Fruit fly (Drosophila melanogaster) whole organism, embryonic: Measurements from ENCODE around the gene CG17839.

ENCODE experiments used
- CG12744 ChIP-seq: fragments of 200-800 bp; sonication (Bioruptor generic); optimal IDR thresholded peaks from 2 replicates; lab custom pipeline; 2016; ENCODE audit warnings: missing biosample characterization, missing genetic modification characterization
- CG13287 ChIP-seq: fragments of 200-800 bp; sonication (Bioruptor generic); IDR thresholded peaks from 2 replicates; pipeline ENCODE4 v1.3.6; 2022; ENCODE audit warnings: missing biosample characterization, missing genetic modification characterization; ENCODE audit not compliant: partially characterized antibody
- CG15011 ChIP-seq: fragments of 200-800 bp; sonication (Bioruptor generic); optimal IDR thresholded peaks from 3 replicates; lab custom pipeline; 2018; ENCODE audit warnings: missing biosample characterization, mild to moderate bottlenecking, missing genetic modification characterization
- CG17385 ChIP-seq: fragments of 200-800 bp; sonication (Bioruptor generic); optimal IDR thresholded peaks from 3 replicates; lab custom pipeline; 2018; ENCODE audit warnings: missing biosample characterization, mild to moderate bottlenecking, missing genetic modification characterization
- CG17829 ChIP-seq: fragments of 200-800 bp; optimal IDR thresholded peaks from 2 replicates; lab custom pipeline; 2019; ENCODE audit warnings: missing biosample characterization, mild to moderate bottlenecking, missing genetic modification characterization, moderate library complexity
- CG2678 ChIP-seq: fragments of 200-800 bp; sonication (Bioruptor generic); optimal IDR thresholded peaks from 3 replicates; lab custom pipeline; 2019; ENCODE audit warnings: missing biosample characterization, mild to moderate bottlenecking, missing genetic modification characterization, moderate library complexity
- CG2875 ChIP-seq: fragments of 200-800 bp; sonication (Bioruptor generic); optimal IDR thresholded peaks from 2 replicates; lab custom pipeline; 2017; ENCODE audit warnings: missing biosample characterization, mild to moderate bottlenecking, missing genetic modification characterization, missing genetic modification reagents
- CG3065 ChIP-seq: fragments of 200-800 bp; sonication (Bioruptor generic); optimal IDR thresholded peaks from 2 replicates; lab custom pipeline; 2016; ENCODE audit warnings: missing biosample characterization, missing genetic modification characterization
- CG6683 ChIP-seq: fragments of 200-800 bp; sonication (Bioruptor generic); optimal IDR thresholded peaks from 2 replicates; lab custom pipeline; 2017; ENCODE audit warnings: missing biosample characterization, mild to moderate bottlenecking, missing genetic modification characterization, missing genetic modification reagents
- CG6854 ChIP-seq: fragments of 200-800 bp; sonication (Bioruptor generic); optimal IDR thresholded peaks from 3 replicates; lab custom pipeline; 2017; ENCODE audit warnings: missing biosample characterization, mild to moderate bottlenecking, missing genetic modification characterization
- CG8290 ChIP-seq, 3 experiments: fragments of 200-800 bp; sonication (Bioruptor generic); optimal IDR thresholded peaks; 2 replicates each; lab custom pipeline; 2016 to 2019; ENCODE audit warnings: missing biosample characterization in 3 of 3, missing genetic modification characterization in 3 of 3, mild to moderate bottlenecking in 2 of 3, moderate library complexity in 1 of 3
- CG8359 ChIP-seq: fragments of 200-800 bp; sonication (Bioruptor generic); optimal IDR thresholded peaks from 2 replicates; lab custom pipeline; 2017; ENCODE audit warnings: missing biosample characterization, mild to moderate bottlenecking, missing genetic modification characterization, borderline replicate concordance
- CG8924 ChIP-seq: fragments of 200-800 bp; optimal IDR thresholded peaks from 3 replicates; lab custom pipeline; 2019; ENCODE audit warnings: missing biosample characterization, mild to moderate bottlenecking, missing genetic modification characterization, moderate library complexity
- CHES-1-like ChIP-seq: fragments of 200-800 bp; sonication (Bioruptor generic); optimal IDR thresholded peaks from 2 replicates; lab custom pipeline; 2016; ENCODE audit warnings: missing biosample characterization, missing genetic modification characterization
- Chrac-16 ChIP-seq: fragments of 200-800 bp; sonication (Bioruptor generic); optimal IDR thresholded peaks from 3 replicates; lab custom pipeline; 2016; ENCODE audit warnings: missing biosample characterization, missing genetic modification characterization
- CrebB ChIP-seq: fragments of 200-800 bp; sonication (Bioruptor generic); optimal IDR thresholded peaks from 3 replicates; lab custom pipeline; 2018; ENCODE audit warnings: missing biosample characterization, mild to moderate bottlenecking, missing genetic modification characterization
- D ChIP-seq, 2 experiments: fragments of 200-800 bp in 1 of 2; fragments of >200 bp in 1 of 2; sonication (Bioruptor generic) in 1 of 2; optimal IDR thresholded peaks; 2 replicates in 1 of 2; 3 replicates in 1 of 2; lab custom pipeline; 2017; ENCODE audit warnings: mild to moderate bottlenecking in 1 of 2, missing biosample characterization in 1 of 2, missing genetic modification characterization in 1 of 2, missing genetic modification reagents in 1 of 2
- Dek ChIP-seq: fragments of 200-800 bp; sonication (Bioruptor generic); optimal IDR thresholded peaks from 3 replicates; lab custom pipeline; 2019; ENCODE audit warnings: missing biosample characterization, mild to moderate bottlenecking, missing genetic modification characterization, moderate library complexity
- Dp ChIP-seq: fragments of 200-800 bp; sonication (Bioruptor generic); optimal IDR thresholded peaks from 2 replicates; lab custom pipeline; 2018; ENCODE audit warnings: missing biosample characterization, mild to moderate bottlenecking, missing genetic modification characterization, moderate library complexity
- Drgx ChIP-seq: fragments of 200-800 bp; sonication (Bioruptor generic); IDR thresholded peaks from 2 replicates; pipeline ENCODE4 v1.3.6; 2022; ENCODE audit warnings: missing biosample characterization, missing genetic modification characterization
- E2f1 ChIP-seq: fragments of 200-800 bp; sonication (Bioruptor generic); IDR thresholded peaks from 2 replicates; pipeline ENCODE4 v1.3.6; 2022; ENCODE audit warnings: missing biosample characterization, missing genetic modification characterization
- Ets97D ChIP-seq: fragments of 200-800 bp; sonication (Bioruptor generic); optimal IDR thresholded peaks from 3 replicates; lab custom pipeline; 2016; ENCODE audit warnings: missing biosample characterization, missing genetic modification characterization
- Hand ChIP-seq: fragments of 200-800 bp; sonication (Bioruptor generic); optimal IDR thresholded peaks from 2 replicates; lab custom pipeline; 2017; ENCODE audit warnings: mild to moderate bottlenecking, missing biosample characterization, missing genetic modification reagents, missing genetic modification characterization
- Hey ChIP-seq: fragments of 200-800 bp; sonication (Bioruptor generic); optimal IDR thresholded peaks from 3 replicates; lab custom pipeline; 2018; ENCODE audit warnings: missing biosample characterization, mild to moderate bottlenecking, missing genetic modification characterization
- HmgZ ChIP-seq: fragments of 200-800 bp; sonication (Bioruptor generic); optimal IDR thresholded peaks from 2 replicates; lab custom pipeline; 2018; ENCODE audit warnings: missing biosample characterization, mild to moderate bottlenecking, missing genetic modification characterization
- Hmx ChIP-seq: fragments of 200-800 bp; sonication (Bioruptor generic); optimal IDR thresholded peaks from 2 replicates; lab custom pipeline; 2016; ENCODE audit warnings: missing biosample characterization, missing genetic modification characterization
- Hr3 ChIP-seq: fragments of 200-800 bp; sonication (Bioruptor generic); optimal IDR thresholded peaks from 3 replicates; lab custom pipeline; 2016; ENCODE audit warnings: missing biosample characterization, missing genetic modification characterization
- Jarid2 ChIP-seq: fragments of 200-800 bp; sonication (Bioruptor generic); optimal IDR thresholded peaks from 3 replicates; lab custom pipeline; 2017; ENCODE audit warnings: mild to moderate bottlenecking, missing biosample characterization, missing genetic modification reagents, missing genetic modification characterization
- NC2β ChIP-seq: fragments of 200-800 bp; sonication (Bioruptor generic); optimal IDR thresholded peaks from 2 replicates; lab custom pipeline; 2016; ENCODE audit warnings: missing biosample characterization, missing genetic modification characterization
- Neu2 ChIP-seq: fragments of 200-800 bp; sonication (Bioruptor generic); optimal IDR thresholded peaks from 3 replicates; lab custom pipeline; 2016; ENCODE audit warnings: missing biosample characterization, missing genetic modification characterization, borderline replicate concordance
- Sry-β ChIP-seq: fragments of 200-800 bp; sonication (Bioruptor generic); optimal IDR thresholded peaks from 2 replicates; lab custom pipeline; 2018; ENCODE audit warnings: missing biosample characterization, mild to moderate bottlenecking, missing genetic modification characterization, moderate library complexity
- Ssrp ChIP-seq: fragments of 200-800 bp; sonication (Bioruptor generic); optimal IDR thresholded peaks from 2 replicates; lab custom pipeline; 2018; ENCODE audit warnings: missing biosample characterization, mild to moderate bottlenecking, missing genetic modification characterization, moderate library complexity
- Taf1 ChIP-seq: fragments of 200-800 bp; sonication (Bioruptor generic); IDR thresholded peaks from 2 replicates; pipeline ENCODE4 v1.3.6; 2022; ENCODE audit warnings: missing biosample characterization, missing genetic modification characterization
- ac ChIP-seq: fragments of 200-800 bp; sonication (Bioruptor generic); optimal IDR thresholded peaks from 3 replicates; lab custom pipeline; 2017; ENCODE audit warnings: missing biosample characterization, mild to moderate bottlenecking, missing genetic modification characterization
- btn ChIP-seq: fragments of 200-800 bp; sonication (Bioruptor generic); optimal IDR thresholded peaks from 2 replicates; lab custom pipeline; 2016; ENCODE audit warnings: missing biosample characterization, missing genetic modification characterization
- dmrt11E ChIP-seq: fragments of 200-800 bp; sonication (Bioruptor generic); optimal IDR thresholded peaks from 3 replicates; lab custom pipeline; 2018; ENCODE audit warnings: missing biosample characterization, mild to moderate bottlenecking, missing genetic modification characterization, moderate library complexity
- exex ChIP-seq: fragments of 200-800 bp; sonication (Bioruptor generic); optimal IDR thresholded peaks from 4 replicates; lab custom pipeline; 2018; ENCODE audit warnings: missing biosample characterization, mild to moderate bottlenecking, missing genetic modification characterization, moderate library complexity
- eyg ChIP-seq: fragments of 200-800 bp; sonication (Bioruptor generic); optimal IDR thresholded peaks from 3 replicates; lab custom pipeline; 2016; ENCODE audit warnings: missing biosample characterization, missing genetic modification characterization
- hth ChIP-seq: fragments of >200 bp; optimal IDR thresholded peaks from 2 replicates; lab custom pipeline; 2017; ENCODE audit warnings: inconsistent platforms
- mirr ChIP-seq: fragments of 200-800 bp; sonication (Bioruptor generic); optimal IDR thresholded peaks from 3 replicates; lab custom pipeline; 2018; ENCODE audit warnings: missing biosample characterization, mild to moderate bottlenecking, missing genetic modification characterization
- mld ChIP-seq: fragments of 200-800 bp; sonication (Bioruptor generic); IDR thresholded peaks from 3 replicates; pipeline ENCODE4 v1.3.6; 2022; ENCODE audit warnings: missing biosample characterization, missing genetic modification characterization; ENCODE audit not compliant: partially characterized antibody
- nerfin-2 ChIP-seq: fragments of 200-800 bp; sonication (Bioruptor generic); IDR thresholded peaks from 2 replicates; pipeline ENCODE4 v1.3.6; 2022; ENCODE audit warnings: missing biosample characterization, missing genetic modification characterization; ENCODE audit not compliant: partially characterized antibody
- peb ChIP-seq: fragments of 200-800 bp; sonication (Bioruptor generic); IDR thresholded peaks from 2 replicates; pipeline ENCODE4 v1.3.6; 2022; ENCODE audit warnings: missing biosample characterization, missing genetic modification characterization
- repo ChIP-seq: fragments of 200-800 bp; sonication (Bioruptor generic); optimal IDR thresholded peaks from 2 replicates; lab custom pipeline; 2016; ENCODE audit warnings: missing biosample characterization, missing genetic modification characterization
- tap ChIP-seq: fragments of 200-800 bp; optimal IDR thresholded peaks from 3 replicates; lab custom pipeline; 2019; ENCODE audit warnings: missing biosample characterization, mild to moderate bottlenecking, missing genetic modification characterization, moderate library complexity
- tll ChIP-seq, 2 experiments: fragments of 200-800 bp in 1 of 2; fragments of >200 bp in 1 of 2; sonication (Bioruptor generic) in 1 of 2; optimal IDR thresholded peaks; 2 replicates each; lab custom pipeline; 2017 to 2019; ENCODE audit warnings: missing biosample characterization in 2 of 2, missing genetic modification characterization in 2 of 2, mild to moderate bottlenecking in 1 of 2, moderate library complexity in 1 of 2
- twi ChIP-seq: fragments of 200-800 bp; optimal IDR thresholded peaks from 2 replicates; lab custom pipeline; 2019; ENCODE audit warnings: missing biosample characterization, mild to moderate bottlenecking, missing genetic modification characterization, moderate library complexity

Gene CG17839

DNA sequence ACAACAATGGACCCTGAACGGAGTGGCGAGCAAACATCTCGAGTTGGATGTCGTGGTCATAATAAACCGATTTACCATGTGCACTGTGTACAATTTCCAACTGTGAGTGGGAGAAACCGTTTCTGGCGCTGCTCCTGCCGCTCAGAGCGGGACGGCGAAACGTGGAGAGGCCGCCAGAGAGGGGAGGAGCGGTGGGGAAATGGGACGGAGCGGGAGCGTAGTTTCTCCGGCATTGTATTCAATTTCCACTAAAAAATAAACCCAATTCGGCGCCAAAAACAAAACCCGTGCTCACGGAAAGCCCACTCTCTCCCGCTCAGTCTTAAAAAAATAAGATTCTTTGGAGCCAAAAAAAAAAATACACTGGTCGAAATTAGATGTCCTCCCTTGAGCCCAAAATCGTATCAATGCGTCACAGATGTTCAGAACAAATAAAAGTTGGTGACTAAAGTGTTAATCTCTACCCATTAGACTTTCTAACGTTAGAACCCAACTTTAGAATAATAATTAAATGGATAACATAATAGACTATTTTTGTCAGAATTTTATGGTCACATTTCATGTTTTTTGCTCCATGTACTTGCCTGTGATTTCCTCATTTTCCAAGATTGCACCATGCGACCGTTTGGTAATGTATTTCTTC, 44.8 kb upstream of the CG17839 start (continued):
- TF ChIP-seq Ets97D (GFP tag; lab: Kevin White, UChicago): no peak
- peak; percentile 78 for TF ChIP-seq CG2678
- peak; percentile 21 for TF ChIP-seq Hand (GFP tag; lab: Kevin White, UChicago)
- TF ChIP-seq HmgZ (tag; lab: Kevin White, UChicago): peak; percentile 42
- TF ChIP-seq Hmx (GFP tag; lab: Kevin White, UChicago): peak; percentile 21
- no peak for TF ChIP-seq Neu2 (GFP tag; lab: Kevin White, UChicago)
- peak; percentile 47 for TF ChIP-seq repo (GFP tag; lab: Kevin White, UChicago)
- no peak for TF ChIP-seq CG3065
- no peak for TF ChIP-seq Jarid2
- TF ChIP-seq mirr (GFP tag; lab: Kevin White, UChicago): no peak
- TF ChIP-seq btn (GFP tag; lab: Kevin White, UChicago): no peak
- TF ChIP-seq mld (GFP tag; lab: Robert Waterston, UW): 0 out of 3 replicates have a peak, but pooled peaks have one; percentile 55
- TF ChIP-seq peb (GFP tag; lab: Robert Waterston, UW): no peak
- no peak for TF ChIP-seq D (optimal IDR thresholded peaks at IDR 0.05; lab: Kevin White, UChicago)
- TF ChIP-seq D (GFP tag; optimal IDR thresholded peaks at IDR 0.05; lab: Kevin White, UChicago): no peak
- TF ChIP-seq tap: peak; percentile 9
- TF ChIP-seq CG8359 (GFP tag; lab: Kevin White, UChicago): peak; percentile 34
- TF ChIP-seq Chrac-16: peak; percentile 65
- TF ChIP-seq nerfin-2: peak; percentile 30; the same call in 1 of the 2 replicates
- peak; percentile 14 for TF ChIP-seq CG12744
- peak; percentile 56 for TF ChIP-seq Dek (tag; lab: Kevin White, UChicago)
- TF ChIP-seq CG15011 (GFP tag; lab: Kevin White, UChicago): peak; percentile 50
- peak; percentile 64 for TF ChIP-seq CG6854 (GFP tag; lab: Kevin White, UChicago)
- peak; percentile 60 for TF ChIP-seq CG17385 (GFP tag; lab: Kevin White, UChicago)
- peak; percentile 63 for TF ChIP-seq CG8924
- TF ChIP-seq tll (GFP tag; optimal IDR thresholded peaks at IDR 0.05; lab: Kevin White, UChicago): no peak
- TF ChIP-seq dmrt11E (tag; lab: Kevin White, UChicago): peak; percentile 56
- peak; percentile 69 for TF ChIP-seq E2f1 (GFP tag; lab: Robert Waterston, UW)
- peak; percentile 6 for TF ChIP-seq Dp
- TF ChIP-seq Taf1 (GFP tag; lab: Robert Waterston, UW): no peak
- no peak for TF ChIP-seq hth (lab: Kevin White, UChicago)
- TF ChIP-seq CHES-1-like (GFP tag; lab: Kevin White, UChicago): peak; percentile 36
- no peak for TF ChIP-seq exex
- TF ChIP-seq CG17829 (tag; lab: Kevin White, UChicago): peak; percentile 38
- TF ChIP-seq Drgx: peak; percentile 64; the same call in 1 of the 2 replicates
- TF ChIP-seq CG6683 (GFP tag; lab: Kevin White, UChicago): peak; percentile 42
- TF ChIP-seq CrebB (tag; lab: Kevin White, UChicago): no peak
- TF ChIP-seq Sry-β (GFP tag; lab: Kevin White, UChicago): no peak
- no peak for TF ChIP-seq twi
- no peak for TF ChIP-seq eyg (GFP tag; lab: Kevin White, UChicago)
- TF ChIP-seq ac (GFP tag; lab: Kevin White, UChicago): no peak
- TF ChIP-seq NC2β (GFP tag; lab: Kevin White, UChicago): peak; percentile 53
- TF ChIP-seq Ssrp: peak; percentile 63
- TF ChIP-seq CG2875 (GFP tag; lab: Kevin White, UChicago): peak; percentile 58
- no peak for TF ChIP-seq Hey (tag; lab: Kevin White, UChicago)
- peak; percentile 2 for TF ChIP-seq CG8290 (GFP tag; optimal IDR thresholded peaks at IDR 0.05; lab: Kevin White, UChicago)
- TF ChIP-seq CG8290 (tag; optimal IDR thresholded peaks at IDR 0.05; lab: Kevin White, UChicago): peak in 1 of 2 experiments; percentile 64
- peak; percentile 63 for TF ChIP-seq Hr3 (GFP tag; lab: Kevin White, UChicago)
- TF ChIP-seq CG13287 (GFP tag; lab: Robert Waterston, UW): peak; percentile 28; the same call in 1 of the 2 replicates
